Worm (Caenorhabditis elegans) whole organism, L4 larva: ENCODE results near the gene Y57A10A.24.

ENCODE experiments used
- cey-2 ChIP-seq: sonication (generic microtip); optimal IDR thresholded peaks from 3 replicates; lab custom pipeline; 2017; ENCODE audit warnings: missing genetic modification characterization, mild to moderate bottlenecking, missing compliant biosample characterization, antibody characterized with exemption, borderline replicate concordance; ENCODE audit not compliant: insufficient read depth
- fkh-10 ChIP-seq: fragments of 150-350 bp; optimal IDR thresholded peaks from 2 replicates; lab custom pipeline; 2014; ENCODE audit warnings: missing biosample characterization, missing genetic modification reagents, missing genetic modification characterization
- nhr-77 ChIP-seq: fragments of 150-350 bp; optimal IDR thresholded peaks from 2 replicates; lab custom pipeline; 2014; ENCODE audit warnings: missing biosample characterization, missing genetic modification characterization

DNA sequence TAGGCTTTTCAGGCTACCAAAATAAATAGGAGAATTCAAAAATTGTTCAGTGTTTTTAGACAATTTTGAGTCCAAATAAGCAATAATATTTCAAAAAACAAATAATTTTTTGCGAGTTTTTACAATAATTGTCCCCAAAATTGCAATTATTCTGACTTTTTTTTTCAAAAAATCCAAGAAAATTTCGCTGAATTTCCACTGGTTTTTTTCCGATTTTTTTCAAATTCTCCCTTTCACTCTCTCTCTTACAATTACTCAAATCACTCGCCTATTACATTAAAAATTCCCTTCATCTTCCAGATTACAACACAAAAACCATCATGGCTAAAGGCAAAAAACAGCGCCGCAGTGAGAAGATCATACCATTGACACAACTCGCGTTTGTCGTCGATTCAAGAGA, 46.3 kb downstream of the Y57A10A.24 start, which contains the start of gene Y57A10A.31:
- no peak for TF ChIP-seq cey-2 (tag; lab: Kevin White, UChicago)
- TF ChIP-seq fkh-10 (GFP tag; lab: Kevin White, UChicago), result no peak
- TF ChIP-seq nhr-77 (tag; lab: Kevin White, UChicago), result no peak
